Fruit fly (Drosophila melanogaster): ENCODE data around the gene Zmynd10.
A peak's percentile ranks its signal among the peaks of the same experiment; 100 is the strongest.

The Zmynd10 gene

dm6 chr3L:13007946-13008462 lies 18.2 kb downstream of the Zmynd10 start (continued):
- TF ChIP-seq zfh1 (GFP tag; IDR thresholded peaks at IDR 0.05) (no peak), toy (GFP tag; IDR thresholded peaks at IDR 0.05) (no peak), CG4820 (GFP tag; optimal IDR thresholded peaks at IDR 0.05) (no peak), p53 (GFP tag; optimal IDR thresholded peaks at IDR 0.05) (no peak), CG12942 (GFP tag; optimal IDR thresholded peaks at IDR 0.05) (no peak), CG12299 (tag; optimal IDR thresholded peaks at IDR 0.05) (no peak), CG4328 (GFP tag; optimal IDR thresholded peaks at IDR 0.05) (no peak), da (GFP tag; optimal IDR thresholded peaks at IDR 0.05) (no peak), fd96Cb (tag; optimal IDR thresholded peaks at IDR 0.05) (no peak), unpg (GFP tag; optimal IDR thresholded peaks at IDR 0.05) (no peak), Tbp (GFP tag; optimal IDR thresholded peaks at IDR 0.05) (no peak), C15 (GFP tag; IDR thresholded peaks at IDR 0.05) (no peak), bcd (GFP tag; optimal IDR thresholded peaks at IDR 0.05) (no peak), pita (GFP tag; optimal IDR thresholded peaks at IDR 0.05) (no peak), NK7.1 (GFP tag; optimal IDR thresholded peaks at IDR 0.05) (no peak), CG7786 (GFP tag; optimal IDR thresholded peaks at IDR 0.05) (no peak), al (GFP tag; IDR thresholded peaks at IDR 0.05) (no peak)

dm6 chr3L:13006490-13006889 lies 19.7 kb downstream of the Zmynd10 start, which contains the start of gene CG11263:
Gene CG11263, plus strand, starts transcription at chr3L:13006817.
- no peak for TF ChIP-seq Atf-2 (GFP tag; optimal IDR thresholded peaks at IDR 0.05)
- TF ChIP-seq CG9876 (GFP tag; optimal IDR thresholded peaks at IDR 0.05) = peak; percentile 12
- TF ChIP-seq NFAT (GFP tag; IDR thresholded peaks at IDR 0.05) = peak; percentile 22; the same call in 1 of the 2 replicates
- no peak for TF ChIP-seq Hr39 (optimal IDR thresholded peaks at IDR 0.05)
- TF ChIP-seq fd102C (GFP tag; optimal IDR thresholded peaks at IDR 0.05) = no peak
- no peak for TF ChIP-seq gsb-n (tag; optimal IDR thresholded peaks at IDR 0.05)
- no peak for TF ChIP-seq MTF-1 (GFP tag; optimal IDR thresholded peaks at IDR 0.05; ENCODE audit: borderline replicate concordance)
- no peak for TF ChIP-seq CG18619 (GFP tag; optimal IDR thresholded peaks at IDR 0.05)
- TF ChIP-seq ind (GFP tag; optimal IDR thresholded peaks at IDR 0.05) = peak; percentile 43
- TF ChIP-seq crc (GFP tag; optimal IDR thresholded peaks at IDR 0.05) = no peak
- TF ChIP-seq ems (GFP tag; optimal IDR thresholded peaks at IDR 0.05) = peak; percentile 50
- no peak for TF ChIP-seq pfk (GFP tag; optimal IDR thresholded peaks at IDR 0.05)
- TF ChIP-seq dmrt99B (tag; optimal IDR thresholded peaks at IDR 0.05) = no peak
- TF ChIP-seq lmd (GFP tag; IDR thresholded peaks at IDR 0.05) = no peak; the same call in 1 of the 2 replicates
- TF ChIP-seq CG17328 (GFP tag; IDR thresholded peaks at IDR 0.05) = peak; percentile 11; the same call in 1 of the 2 replicates
- TF ChIP-seq Trl (optimal IDR thresholded peaks at IDR 0.05) = no peak
- TF ChIP-seq Trl (GFP tag; optimal IDR thresholded peaks at IDR 0.05) = peak; percentile 72
- peak; percentile 70 for TF ChIP-seq Hsf (GFP tag; optimal IDR thresholded peaks at IDR 0.05)
- no peak for TF ChIP-seq CG6854 (GFP tag; optimal IDR thresholded peaks at IDR 0.05)
- no peak for TF ChIP-seq h (optimal IDR thresholded peaks at IDR 0.05)
- peak; percentile 22; the same call in 1 of the 2 replicates for TF ChIP-seq al (GFP tag; IDR thresholded peaks at IDR 0.05)
- TF ChIP-seq pb (GFP tag; optimal IDR thresholded peaks at IDR 0.05) = no peak
- TF ChIP-seq ci (GFP tag; IDR thresholded peaks at IDR 0.05) = 0 out of 3 replicates have a peak, but pooled peaks have one; percentile 17
- peak; percentile 7 for TF ChIP-seq HmgZ (tag; optimal IDR thresholded peaks at IDR 0.05)
- peak; percentile 84 for TF ChIP-seq pzg (GFP tag; optimal IDR thresholded peaks at IDR 0.05)
- TF ChIP-seq dpn (GFP tag; optimal IDR thresholded peaks at IDR 0.05) = peak; percentile 57 to 62
- no peak for TF ChIP-seq CG17912 (GFP tag; optimal IDR thresholded peaks at IDR 0.05)
- TF ChIP-seq CG31441 (GFP tag; IDR thresholded peaks at IDR 0.05) = peak; percentile 44; the same call in 1 of the 2 replicates
- TF ChIP-seq CG10321 (GFP tag; IDR thresholded peaks at IDR 0.05) = no peak
- peak; percentile 42 for TF ChIP-seq CG3847 (GFP tag; IDR thresholded peaks at IDR 0.05)
- no peak for TF ChIP-seq Blimp-1 (GFP tag; optimal IDR thresholded peaks at IDR 0.05)
- no peak for TF ChIP-seq CG7987 (GFP tag; optimal IDR thresholded peaks at IDR 0.05)
- TF ChIP-seq CrebB (tag; optimal IDR thresholded peaks at IDR 0.05) = no peak
- TF ChIP-seq wek (GFP tag; optimal IDR thresholded peaks at IDR 0.05) = no peak
- no peak for TF ChIP-seq bsh (GFP tag; optimal IDR thresholded peaks at IDR 0.05)
- TF ChIP-seq Spps (tag; optimal IDR thresholded peaks at IDR 0.05) = no peak
